Fruit fly (Drosophila melanogaster) S2 (cell line): ENCODE measurements around the gene atms.

Experiments
- CG8478 ChIP-seq: fragments of >200 bp; optimal IDR thresholded peaks from 2 replicates; lab custom pipeline; 2018
- CTCF ChIP-seq, 2 experiments: fragments of >200 bp; optimal IDR thresholded peaks; 2 replicates each; lab custom pipeline; 2018

DNA sequence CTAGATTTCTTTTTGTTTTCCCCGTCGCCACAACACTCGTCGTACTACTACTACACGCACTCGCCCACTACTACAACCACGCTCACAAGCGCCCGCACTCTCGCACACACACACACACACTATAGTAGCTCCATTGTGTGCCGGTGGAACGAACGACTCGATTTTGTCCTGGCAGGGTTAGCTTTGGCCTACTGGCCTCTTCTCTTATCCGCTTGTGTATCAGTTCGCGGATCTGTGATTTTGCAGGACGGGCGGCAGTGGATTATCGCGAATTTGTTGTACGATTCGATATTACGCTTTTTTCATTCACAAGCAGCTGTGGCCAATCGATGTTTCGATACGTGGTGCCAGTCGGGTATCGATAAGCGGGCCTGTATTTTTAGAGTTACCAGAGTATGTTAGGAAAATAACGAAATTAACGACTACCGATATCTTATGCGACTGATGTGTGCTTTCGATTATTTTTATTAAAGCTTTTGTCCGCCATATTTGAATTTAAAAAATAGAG is 71.3 kb downstream of the atms start, which contains the start of gene CG14657:
- TF ChIP-seq CG8478 (lab: Kevin White, UChicago) (no peak), CTCF (optimal IDR thresholded peaks at IDR 0.05; lab: Kevin White, UChicago) (no peak)
